Fruit fly (Drosophila melanogaster): Measurements from ENCODE around the gene Vps16B.
A peak's percentile ranks its signal among the peaks of the same experiment; 100 is the strongest.

The Vps16B gene

DNA sequence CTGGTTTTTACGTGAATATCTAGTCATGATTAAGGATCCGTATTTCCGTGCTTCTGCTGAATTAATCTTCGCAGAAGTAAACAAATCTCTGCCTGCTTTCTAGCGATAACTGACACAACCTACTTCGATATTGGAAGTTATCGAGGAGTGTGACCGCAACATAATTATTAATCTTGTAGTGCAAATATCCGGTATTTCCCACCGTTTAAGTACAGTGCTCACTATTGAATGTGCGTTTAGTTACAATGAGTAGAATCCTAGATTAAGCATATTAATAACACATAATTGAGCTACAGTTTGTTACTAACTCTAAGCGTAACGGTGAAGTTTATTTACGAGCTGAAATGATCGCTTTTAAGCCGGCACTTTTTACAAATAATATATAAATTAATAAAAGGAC, 43.5 kb upstream of the Vps16B start (continued):
- peak; percentile 28; the same call in 1 of the 3 replicates for TF ChIP-seq ase (GFP tag; IDR thresholded peaks at IDR 0.05)
- TF ChIP-seq CG12155 (GFP tag; optimal IDR thresholded peaks at IDR 0.05) = peak; percentile 40
- no peak for TF ChIP-seq prd (optimal IDR thresholded peaks at IDR 0.05)
- peak; percentile 59 for TF ChIP-seq prd (GFP tag; IDR thresholded peaks at IDR 0.05)
- no peak for TF ChIP-seq CG10654 (GFP tag; optimal IDR thresholded peaks at IDR 0.05)
- TF ChIP-seq abd-A (tag; optimal IDR thresholded peaks at IDR 0.05) = no peak
- TF ChIP-seq chif (GFP tag; optimal IDR thresholded peaks at IDR 0.05) = peak in 1 of 2 experiments; percentile 28
- TF ChIP-seq Antp (GFP tag; optimal IDR thresholded peaks at IDR 0.05) = no peak
- TF ChIP-seq CG1603 (tag; optimal IDR thresholded peaks at IDR 0.05) = peak; percentile 74
- TF ChIP-seq phol (tag; optimal IDR thresholded peaks at IDR 0.05) = peak; percentile 33
- peak; percentile 39 for TF ChIP-seq ind (GFP tag; optimal IDR thresholded peaks at IDR 0.05)
- no peak for TF ChIP-seq CG6689 (GFP tag; IDR thresholded peaks at IDR 0.05)
- TF ChIP-seq unc-4 (GFP tag; IDR thresholded peaks at IDR 0.05; ENCODE audit: partially characterized antibody) = 0 out of 2 replicates have a peak, but pooled peaks have one; percentile 49
- peak; percentile 27 for TF ChIP-seq sd (tag; optimal IDR thresholded peaks at IDR 0.05)
- peak; percentile 53 for TF ChIP-seq CrebB (tag; optimal IDR thresholded peaks at IDR 0.05)
- TF ChIP-seq Atf6 (GFP tag; IDR thresholded peaks at IDR 0.05) = no peak
- TF ChIP-seq CG12299 (tag; optimal IDR thresholded peaks at IDR 0.05) = no peak
- no peak for TF ChIP-seq al (GFP tag; IDR thresholded peaks at IDR 0.05)
- no peak for TF ChIP-seq CG11723 (GFP tag; optimal IDR thresholded peaks at IDR 0.05)
- no peak for TF ChIP-seq pb (GFP tag; optimal IDR thresholded peaks at IDR 0.05)
- peak; percentile 55 for TF ChIP-seq CG17912 (GFP tag; optimal IDR thresholded peaks at IDR 0.05)
- peak; percentile 23; the same call in 1 of the 2 replicates for TF ChIP-seq dati (GFP tag; IDR thresholded peaks at IDR 0.05)
- peak in 1 of 2 experiments; percentile 24 for TF ChIP-seq bsh (GFP tag; optimal IDR thresholded peaks at IDR 0.05)
- peak; percentile 59 for TF ChIP-seq CG9932 (GFP tag; IDR thresholded peaks at IDR 0.05)
- peak; percentile 59 for TF ChIP-seq CG17829 (tag; optimal IDR thresholded peaks at IDR 0.05)
- peak; percentile 31 for TF ChIP-seq fd3F (GFP tag; optimal IDR thresholded peaks at IDR 0.05)
- peak; percentile 58 for TF ChIP-seq CG34224 (GFP tag; IDR thresholded peaks at IDR 0.05; ENCODE audit: partially characterized antibody)
- TF ChIP-seq dmrt99B (tag; optimal IDR thresholded peaks at IDR 0.05) = no peak
- TF ChIP-seq Deaf1 (tag; optimal IDR thresholded peaks at IDR 0.05) = no peak
- TF ChIP-seq CG9797 (GFP tag; optimal IDR thresholded peaks at IDR 0.05) = peak; percentile 65
- TF ChIP-seq Atf3 (GFP tag; optimal IDR thresholded peaks at IDR 0.05) = no peak
- TF ChIP-seq ab (GFP tag; optimal IDR thresholded peaks at IDR 0.05) = no peak
- TF ChIP-seq Gug (GFP tag; IDR thresholded peaks at IDR 0.05) = peak; percentile 38; the same call in 1 of the 4 replicates
- TF ChIP-seq CG13624 (GFP tag; optimal IDR thresholded peaks at IDR 0.05) = peak; percentile 56
- no peak for TF ChIP-seq CG3838 (GFP tag; optimal IDR thresholded peaks at IDR 0.05)
- peak; percentile 35 for TF ChIP-seq CG1602 (GFP tag; optimal IDR thresholded peaks at IDR 0.05)
- peak; percentile 68 for TF ChIP-seq HLH4C (GFP tag; IDR thresholded peaks at IDR 0.05; ENCODE audit: partially characterized antibody)
- peak; percentile 66 for TF ChIP-seq Meics (GFP tag; optimal IDR thresholded peaks at IDR 0.05)
- TF ChIP-seq CG2199 (GFP tag; IDR thresholded peaks at IDR 0.05) = 0 out of 3 replicates have a peak, but pooled peaks have one; percentile 31
- peak; percentile 5 for TF ChIP-seq Spps (tag; optimal IDR thresholded peaks at IDR 0.05)
- no peak for TF ChIP-seq salm (tag; optimal IDR thresholded peaks at IDR 0.05)
- no peak for TF ChIP-seq unpg (GFP tag; optimal IDR thresholded peaks at IDR 0.05)
- TF ChIP-seq sna (GFP tag; IDR thresholded peaks at IDR 0.05; ENCODE audit: partially characterized antibody) = 0 out of 2 replicates have a peak, but pooled peaks have one; percentile 49
- TF ChIP-seq so (GFP tag; IDR thresholded peaks at IDR 0.05) = no peak
- peak; percentile 43; the same call in 1 of the 2 replicates for TF ChIP-seq ranshi (GFP tag; IDR thresholded peaks at IDR 0.05)
- no peak for TF ChIP-seq vnd (GFP tag; IDR thresholded peaks at IDR 0.05; ENCODE audit: partially characterized antibody)
- TF ChIP-seq CG12942 (GFP tag; optimal IDR thresholded peaks at IDR 0.05) = peak; percentile 19
- peak; percentile 75 for TF ChIP-seq mirr (GFP tag; optimal IDR thresholded peaks at IDR 0.05)
- TF ChIP-seq CG3847 (GFP tag; IDR thresholded peaks at IDR 0.05) = peak; percentile 49; the same call in 1 of the 2 replicates
- TF ChIP-seq sc (optimal IDR thresholded peaks at IDR 0.05) = no peak
- no peak for TF ChIP-seq sc (GFP tag; optimal IDR thresholded peaks at IDR 0.05)

All from whole organism, embryonic.